Worm (Caenorhabditis elegans) whole organism, L2 larva: Measurements from ENCODE around the gene tbx-8.

Source experiments
- F13H6.1 ChIP-seq: sonication (generic microtip); optimal IDR thresholded peaks from 2 replicates; lab custom pipeline; 2016; ENCODE audit warnings: missing genetic modification characterization, missing compliant biosample characterization
- ama-1 ChIP-seq: fragments of 150-350 bp; optimal IDR thresholded peaks from 2 replicates; lab custom pipeline; 2018; ENCODE audit warnings: inconsistent platforms
- ceh-82 ChIP-seq: fragments of 150-350 bp; optimal IDR thresholded peaks from 2 replicates; lab custom pipeline; 2014; ENCODE audit warnings: missing biosample characterization, missing genetic modification characterization
- elt-3 ChIP-seq: sonication (generic microtip); optimal IDR thresholded peaks from 2 replicates; lab custom pipeline; 2017; ENCODE audit warnings: missing biosample characterization, missing genetic modification characterization
- nhr-10 ChIP-seq: sonication (generic microtip); optimal IDR thresholded peaks from 2 replicates; lab custom pipeline; 2017; ENCODE audit warnings: missing biosample characterization, missing genetic modification characterization
- nhr-129 ChIP-seq: fragments of 150-350 bp; optimal IDR thresholded peaks from 2 replicates; lab custom pipeline; 2014; ENCODE audit warnings: missing biosample characterization, missing genetic modification characterization
- nhr-237 ChIP-seq: fragments of 150-350 bp; optimal IDR thresholded peaks from 2 replicates; lab custom pipeline; 2014; ENCODE audit warnings: missing biosample characterization, missing genetic modification characterization

- no peak for TF ChIP-seq nhr-129
- TF ChIP-seq ceh-82: no peak
- no peak for TF ChIP-seq nhr-237
- TF ChIP-seq elt-3 (tag; lab: Kevin White, UChicago): no peak
- no peak for TF ChIP-seq nhr-10 (tag; lab: Kevin White, UChicago)
- no peak for TF ChIP-seq F13H6.1 (tag; lab: Kevin White, UChicago)
- TF ChIP-seq ama-1 (lab: Kevin White, UChicago): no peak
These were observed 26.7 kb downstream of the tbx-8 start for ce11 chrIII:10373845-10374244.
